Fruit fly (Drosophila melanogaster): ENCODE data around the gene CG34316.

CG34316 gene

DNA sequence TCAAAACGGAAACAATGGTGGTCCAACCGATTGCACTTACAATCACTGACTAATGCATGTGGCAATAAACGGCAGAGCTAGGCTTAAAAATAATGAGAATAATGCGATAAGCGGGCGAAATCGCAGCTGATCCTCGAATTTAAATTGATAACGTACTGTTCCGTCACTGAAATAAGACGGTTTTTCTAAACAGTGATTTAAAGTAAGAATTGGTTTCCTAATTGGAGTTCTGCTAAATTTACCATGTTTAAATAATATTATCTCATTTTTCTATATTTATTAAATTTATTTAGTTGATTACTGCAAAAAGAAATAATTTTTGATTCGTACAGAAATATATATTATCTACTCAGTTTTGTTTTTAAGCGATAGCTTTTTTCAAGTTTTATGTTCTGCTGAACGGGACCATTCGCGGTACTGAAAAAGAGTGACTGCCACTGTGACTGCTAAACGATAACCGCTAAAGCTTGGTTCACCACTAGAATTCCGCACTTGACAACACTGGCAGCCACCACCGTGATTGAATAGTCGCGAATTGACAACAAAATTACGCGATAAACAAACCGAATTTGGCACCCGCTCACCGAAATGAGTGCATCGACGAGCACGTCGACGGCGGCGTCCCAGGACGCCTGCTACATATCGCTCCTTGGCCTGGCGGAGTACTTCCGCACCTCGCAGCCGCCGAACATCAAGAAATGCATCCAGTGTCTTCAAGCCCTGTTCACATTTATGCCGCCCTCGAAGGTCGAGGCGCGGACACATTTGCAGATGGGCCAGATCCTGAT, 21.5 kb upstream of the CG34316 start, which contains the start of the genes Spn88Eb and Mau2 (continued):
- TF ChIP-seq B-H2 (GFP tag; optimal IDR thresholded peaks at IDR 0.05) (peak; percentile 87), CG31441 (GFP tag; IDR thresholded peaks at IDR 0.05) (peak; percentile 100), psq (GFP tag; optimal IDR thresholded peaks at IDR 0.05) (no peak), tna (GFP tag; IDR thresholded peaks at IDR 0.05; ENCODE audit: partially characterized antibody) (peak; percentile 39; the same call in 1 of the 2 replicates), CG18619 (GFP tag; optimal IDR thresholded peaks at IDR 0.05) (peak; percentile 45), CG10267 (tag; optimal IDR thresholded peaks at IDR 0.05) (peak; percentile 94), CG7786 (GFP tag; optimal IDR thresholded peaks at IDR 0.05) (peak; percentile 64), CG9727 (GFP tag; optimal IDR thresholded peaks at IDR 0.05) (peak; percentile 48), jing (GFP tag; optimal IDR thresholded peaks at IDR 0.05) (no peak), Camta (GFP tag; optimal IDR thresholded peaks at IDR 0.05) (peak; percentile 36), D19A (tag; optimal IDR thresholded peaks at IDR 0.05) (no peak), CG5245 (GFP tag; optimal IDR thresholded peaks at IDR 0.05) (peak; percentile 55), Med (GFP tag) (peak; percentile 94), Asciz (GFP tag; optimal IDR thresholded peaks at IDR 0.05) (no peak), CG4360 (GFP tag; IDR thresholded peaks at IDR 0.05) (no peak), her (GFP tag; optimal IDR thresholded peaks at IDR 0.05) (peak; percentile 52), crp (GFP tag; optimal IDR thresholded peaks at IDR 0.05) (peak in 1 of 2 experiments; percentile 48), Meics (GFP tag; optimal IDR thresholded peaks at IDR 0.05) (peak; percentile 64), Fer2 (tag; optimal IDR thresholded peaks at IDR 0.05) (peak; percentile 52), grau (tag; optimal IDR thresholded peaks at IDR 0.05) (peak; percentile 66), bbx (GFP tag; IDR thresholded peaks at IDR 0.05; ENCODE audit: partially characterized antibody) (peak; percentile 59; the same call in 1 of the 2 replicates), Nf-YB (GFP tag; optimal IDR thresholded peaks at IDR 0.05) (no peak), Bdp1 (GFP tag; optimal IDR thresholded peaks at IDR 0.05) (peak; percentile 56), Dbx (GFP tag; IDR thresholded peaks at IDR 0.05) (peak; percentile 82), Kr (GFP tag; optimal IDR thresholded peaks at IDR 0.05) (no peak), D19B (GFP tag; optimal IDR thresholded peaks at IDR 0.05) (no peak), chinmo (GFP tag; IDR thresholded peaks at IDR 0.05; ENCODE audit: partially characterized antibody) (0 out of 4 replicates have a peak, but pooled peaks have one; percentile 52), CG14441 (GFP tag; IDR thresholded peaks at IDR 0.05) (peak; percentile 70), al (GFP tag; IDR thresholded peaks at IDR 0.05) (peak; percentile 70), CG16813 (GFP tag; IDR thresholded peaks at IDR 0.05; ENCODE audit: partially characterized antibody) (peak; percentile 69), CG6654 (GFP tag; optimal IDR thresholded peaks at IDR 0.05) (no peak), PHDP (tag; optimal IDR thresholded peaks at IDR 0.05) (peak; percentile 33), CG10147 (GFP tag; optimal IDR thresholded peaks at IDR 0.05) (no peak), ash1 (GFP tag; optimal IDR thresholded peaks at IDR 0.05) (no peak), CG12155 (GFP tag; optimal IDR thresholded peaks at IDR 0.05) (peak; percentile 64), usp (GFP tag; optimal IDR thresholded peaks at IDR 0.05) (no peak), schlank (tag; optimal IDR thresholded peaks at IDR 0.05) (peak; percentile 7), nau (GFP tag; optimal IDR thresholded peaks at IDR 0.05) (no peak), zen (tag; optimal IDR thresholded peaks at IDR 0.05) (peak; percentile 63), E2f2 (GFP tag; IDR thresholded peaks at IDR 0.05) (peak; percentile 47; the same call in 1 of the 2 replicates), Hr3 (GFP tag; optimal IDR thresholded peaks at IDR 0.05) (peak; percentile 60), CG12942 (GFP tag; optimal IDR thresholded peaks at IDR 0.05) (peak; percentile 61), lmd (GFP tag; IDR thresholded peaks at IDR 0.05) (peak; percentile 83), CG10543 (GFP tag; optimal IDR thresholded peaks at IDR 0.05) (peak; percentile 64), CG8388 (GFP tag; optimal IDR thresholded peaks at IDR 0.05) (peak; percentile 49), CG8944 (GFP tag; optimal IDR thresholded peaks at IDR 0.05) (peak; percentile 60), CG10274 (GFP tag; optimal IDR thresholded peaks at IDR 0.05) (no peak), gfzf (GFP tag; optimal IDR thresholded peaks at IDR 0.05) (peak; percentile 28)

Measured in whole organism, embryonic.